Fruit fly (Drosophila melanogaster) whole organism, embryonic: ENCODE results near the gene MtnC.

Experiments
- Atf3 ChIP-seq: fragments of 200-800 bp; sonication (Bioruptor generic); optimal IDR thresholded peaks from 3 replicates; lab custom pipeline; 2016; ENCODE audit warnings: missing biosample characterization, missing genetic modification characterization
- CG1024 ChIP-seq: fragments of 200-800 bp; sonication (Bioruptor generic); IDR thresholded peaks from 2 replicates; pipeline ENCODE4 v1.3.6; 2022; ENCODE audit warnings: missing biosample characterization, missing genetic modification characterization
- CG10321 ChIP-seq: fragments of 200-800 bp; sonication (Bioruptor generic); IDR thresholded peaks from 2 replicates; pipeline ENCODE4 v1.3.6; 2022; ENCODE audit warnings: missing biosample characterization, missing genetic modification characterization
- CG11696 ChIP-seq: fragments of 200-800 bp; sonication (Bioruptor generic); IDR thresholded peaks from 2 replicates; pipeline ENCODE4 v1.3.6; 2022; ENCODE audit warnings: missing biosample characterization, missing genetic modification characterization
- CG15011 ChIP-seq: fragments of 200-800 bp; sonication (Bioruptor generic); optimal IDR thresholded peaks from 3 replicates; lab custom pipeline; 2018; ENCODE audit warnings: missing biosample characterization, mild to moderate bottlenecking, missing genetic modification characterization
- CG1529 ChIP-seq: fragments of 200-800 bp; sonication (Bioruptor generic); optimal IDR thresholded peaks from 3 replicates; lab custom pipeline; 2018; ENCODE audit warnings: missing biosample characterization, missing genetic modification characterization
- CG1647 ChIP-seq: fragments of 200-800 bp; sonication (Bioruptor generic); optimal IDR thresholded peaks from 3 replicates; lab custom pipeline; 2016; ENCODE audit warnings: missing biosample characterization, missing genetic modification characterization
- CG17328 ChIP-seq: fragments of 200-800 bp; sonication (Bioruptor generic); IDR thresholded peaks from 2 replicates; pipeline ENCODE4 v1.3.6; 2022; ENCODE audit warnings: missing biosample characterization, missing genetic modification characterization
- CG17361 ChIP-seq: fragments of 200-800 bp; sonication (Bioruptor generic); IDR thresholded peaks from 3 replicates; pipeline ENCODE4 v1.3.6; 2022; ENCODE audit warnings: missing biosample characterization, missing genetic modification characterization
- CG18476 ChIP-seq: fragments of 200-800 bp; sonication (Bioruptor generic); optimal IDR thresholded peaks from 2 replicates; lab custom pipeline; 2016; ENCODE audit warnings: missing biosample characterization, mild to moderate bottlenecking, missing genetic modification characterization
- CG32767 ChIP-seq: fragments of 200-800 bp; sonication (Bioruptor generic); IDR thresholded peaks from 2 replicates; pipeline ENCODE4 v1.3.6; 2022; ENCODE audit warnings: missing biosample characterization, missing genetic modification characterization
- CG33213 ChIP-seq: fragments of 200-800 bp; sonication (Bioruptor generic); optimal IDR thresholded peaks from 3 replicates; lab custom pipeline; 2016; ENCODE audit warnings: missing biosample characterization, missing genetic modification characterization
- CG7372 ChIP-seq: fragments of 200-800 bp; sonication (Bioruptor generic); IDR thresholded peaks from 2 replicates; pipeline ENCODE4 v1.3.6; 2022; ENCODE audit warnings: missing biosample characterization, missing genetic modification characterization
- CG8089 ChIP-seq: fragments of 200-800 bp; sonication (Bioruptor generic); optimal IDR thresholded peaks from 3 replicates; lab custom pipeline; 2016; ENCODE audit warnings: missing biosample characterization, missing genetic modification characterization
- CG8388 ChIP-seq: fragments of 200-800 bp; sonication (Bioruptor generic); optimal IDR thresholded peaks from 2 replicates; lab custom pipeline; 2019; ENCODE audit warnings: missing biosample characterization, mild to moderate bottlenecking, missing genetic modification characterization, moderate library complexity
- CG9437 ChIP-seq: fragments of 200-800 bp; sonication (Bioruptor generic); optimal IDR thresholded peaks from 2 replicates; lab custom pipeline; 2018; ENCODE audit warnings: missing biosample characterization, mild to moderate bottlenecking, missing genetic modification characterization
- CG9797 ChIP-seq: fragments of 200-800 bp; sonication (Bioruptor generic); optimal IDR thresholded peaks from 3 replicates; lab custom pipeline; 2018; ENCODE audit warnings: missing biosample characterization, mild to moderate bottlenecking, missing genetic modification characterization
- Dll ChIP-seq: fragments of 200-800 bp; sonication (Bioruptor generic); IDR thresholded peaks from 4 replicates; pipeline ENCODE4 v1.3.6; 2022; ENCODE audit warnings: missing biosample characterization, missing genetic modification characterization; ENCODE audit not compliant: partially characterized antibody
- Doc3 ChIP-seq: fragments of 200-800 bp; sonication (Bioruptor generic); IDR thresholded peaks from 3 replicates; pipeline ENCODE4 v1.3.6; 2022; ENCODE audit warnings: missing biosample characterization, missing genetic modification characterization; ENCODE audit not compliant: partially characterized antibody
- Dp ChIP-seq: fragments of 200-800 bp; sonication (Bioruptor generic); optimal IDR thresholded peaks from 2 replicates; lab custom pipeline; 2018; ENCODE audit warnings: missing biosample characterization, mild to moderate bottlenecking, missing genetic modification characterization, moderate library complexity
- Ets97D ChIP-seq: fragments of 200-800 bp; sonication (Bioruptor generic); optimal IDR thresholded peaks from 3 replicates; lab custom pipeline; 2016; ENCODE audit warnings: missing biosample characterization, missing genetic modification characterization
- MESR4 ChIP-seq: fragments of 200-800 bp; sonication (Bioruptor generic); optimal IDR thresholded peaks from 2 replicates; lab custom pipeline; 2018; ENCODE audit warnings: missing biosample characterization, mild to moderate bottlenecking, missing genetic modification characterization, moderate library complexity
- Meics ChIP-seq: fragments of 200-800 bp; sonication (Bioruptor generic); optimal IDR thresholded peaks from 2 replicates; lab custom pipeline; 2017; ENCODE audit warnings: missing biosample characterization, mild to moderate bottlenecking, missing genetic modification characterization
- Mrtf ChIP-seq: fragments of 200-800 bp; sonication (Bioruptor generic); IDR thresholded peaks from 3 replicates; pipeline ENCODE4 v1.3.6; 2022; ENCODE audit warnings: missing biosample characterization, missing genetic modification characterization
- Opbp ChIP-seq: fragments of 200-800 bp; sonication (Bioruptor generic); IDR thresholded peaks from 3 replicates; pipeline ENCODE4 v1.3.6; 2022; ENCODE audit warnings: missing biosample characterization, missing genetic modification characterization; ENCODE audit not compliant: partially characterized antibody
- Ptx1 ChIP-seq: fragments of 200-800 bp; sonication (Bioruptor generic); IDR thresholded peaks from 2 replicates; pipeline ENCODE4 v1.3.6; 2022; ENCODE audit warnings: missing biosample characterization, missing genetic modification characterization
- Scr ChIP-seq: fragments of 200-800 bp; sonication (Bioruptor generic); IDR thresholded peaks from 2 replicates; pipeline ENCODE4 v1.3.6; 2022; ENCODE audit warnings: missing biosample characterization, missing genetic modification characterization; ENCODE audit not compliant: partially characterized antibody
- Sry-δ ChIP-seq: fragments of 200-800 bp; sonication (Bioruptor generic); optimal IDR thresholded peaks from 2 replicates; lab custom pipeline; 2016; ENCODE audit warnings: missing biosample characterization, missing genetic modification characterization
- Ssrp ChIP-seq: fragments of 200-800 bp; sonication (Bioruptor generic); optimal IDR thresholded peaks from 2 replicates; lab custom pipeline; 2018; ENCODE audit warnings: missing biosample characterization, mild to moderate bottlenecking, missing genetic modification characterization, moderate library complexity
- ap ChIP-seq: fragments of 200-800 bp; sonication (Bioruptor generic); IDR thresholded peaks from 2 replicates; pipeline ENCODE4 v1.3.6; 2022; ENCODE audit warnings: missing biosample characterization, missing genetic modification characterization
- bab2 ChIP-seq: fragments of 200-800 bp; sonication (Bioruptor generic); optimal IDR thresholded peaks from 2 replicates; lab custom pipeline; 2016; ENCODE audit warnings: missing biosample characterization, missing genetic modification characterization
- bcd ChIP-seq: fragments of 200-800 bp; sonication (Bioruptor generic); optimal IDR thresholded peaks from 2 replicates; lab custom pipeline; 2017; ENCODE audit warnings: missing biosample characterization, mild to moderate bottlenecking, missing genetic modification characterization
- cas ChIP-seq: fragments of 200-800 bp; sonication (Bioruptor generic); IDR thresholded peaks from 2 replicates; pipeline ENCODE4 v1.3.6; 2022; ENCODE audit warnings: missing biosample characterization, missing genetic modification characterization
- crp ChIP-seq, 2 experiments: fragments of 200-800 bp; sonication (Bioruptor generic); optimal IDR thresholded peaks; 2 replicates in 1 of 2; 3 replicates in 1 of 2; lab custom pipeline; 2017; ENCODE audit warnings: missing biosample characterization in 2 of 2, missing genetic modification characterization in 2 of 2, mild to moderate bottlenecking in 1 of 2, moderate library complexity in 1 of 2
- kay ChIP-seq: fragments of 200-800 bp; sonication (Bioruptor generic); optimal IDR thresholded peaks from 2 replicates; lab custom pipeline; 2016; ENCODE audit warnings: missing biosample characterization, missing genetic modification characterization
- knrl ChIP-seq: fragments of 200-800 bp; sonication (Bioruptor generic); IDR thresholded peaks from 3 replicates; pipeline ENCODE4 v1.3.6; 2022; ENCODE audit warnings: missing biosample characterization, missing genetic modification characterization; ENCODE audit not compliant: partially characterized antibody
- lilli ChIP-seq: fragments of 200-800 bp; sonication (Bioruptor generic); optimal IDR thresholded peaks from 3 replicates; lab custom pipeline; 2016; ENCODE audit warnings: missing biosample characterization, missing genetic modification characterization
- lmd ChIP-seq: fragments of 200-800 bp; sonication (Bioruptor generic); IDR thresholded peaks from 2 replicates; pipeline ENCODE4 v1.3.6; 2022; ENCODE audit warnings: missing biosample characterization, missing genetic modification characterization
- lola ChIP-seq, 3 experiments: fragments of >200 bp in 2 of 3; fragments of 200-800 bp in 1 of 3; sonication (Bioruptor generic) in 1 of 3; optimal IDR thresholded peaks; 2 replicates each; lab custom pipeline; 2017 to 2019; ENCODE audit warnings: missing biosample characterization in 3 of 3, missing genetic modification characterization in 3 of 3, mild to moderate bottlenecking in 1 of 3, moderate library complexity in 1 of 3
- lov ChIP-seq, 2 experiments: fragments of 200-800 bp in 1 of 2; fragments of >200 bp in 1 of 2; sonication (Bioruptor generic) in 1 of 2; IDR thresholded peaks in 1 of 2; optimal IDR thresholded peaks in 1 of 2; 2 replicates in 1 of 2; 3 replicates in 1 of 2; pipeline versions ENCODE4 v1.3.6 to Lab custom; 2017 to 2022; ENCODE audit warnings: missing biosample characterization in 1 of 2, missing genetic modification characterization in 1 of 2
- luna ChIP-seq: fragments of 200-800 bp; sonication (Bioruptor generic); optimal IDR thresholded peaks from 2 replicates; lab custom pipeline; 2016; ENCODE audit warnings: missing biosample characterization, missing genetic modification characterization
- odd ChIP-seq: fragments of 200-800 bp; sonication (Bioruptor generic); optimal IDR thresholded peaks from 2 replicates; lab custom pipeline; 2017; ENCODE audit warnings: missing biosample characterization, mild to moderate bottlenecking, missing genetic modification characterization
- pan ChIP-seq, 4 experiments: fragments of >200 bp in 3 of 4; fragments of 200-800 bp in 1 of 4; sonication (Bioruptor generic) in 1 of 4; optimal IDR thresholded peaks in 3 of 4; IDR thresholded peaks in 1 of 4; 2 replicates each; pipeline versions ENCODE4 v1.3.6 to Lab custom; 2017 to 2022; ENCODE audit warnings: missing biosample characterization in 2 of 4, missing genetic modification characterization in 2 of 4, mixed read lengths in 1 of 4
- pho ChIP-seq: fragments of 200-800 bp; sonication (Bioruptor generic); optimal IDR thresholded peaks from 2 replicates; lab custom pipeline; 2016; ENCODE audit warnings: missing biosample characterization, missing genetic modification characterization
- run ChIP-seq: fragments of 200-800 bp; sonication (Bioruptor generic); optimal IDR thresholded peaks from 3 replicates; lab custom pipeline; 2018; ENCODE audit warnings: missing biosample characterization, mild to moderate bottlenecking, missing genetic modification characterization
- scrt ChIP-seq: fragments of 200-800 bp; sonication (Bioruptor generic); optimal IDR thresholded peaks from 2 replicates; lab custom pipeline; 2018; ENCODE audit warnings: missing biosample characterization, mild to moderate bottlenecking, missing genetic modification characterization, moderate library complexity
- sens ChIP-seq: fragments of 200-800 bp; sonication (Bioruptor generic); peaks from one replicate; lab custom pipeline; 2016; ENCODE audit warnings: missing biosample characterization, missing genetic modification characterization
- usp ChIP-seq: fragments of >200 bp; optimal IDR thresholded peaks from 2 replicates; lab custom pipeline; 2017; ENCODE audit warnings: missing biosample characterization, missing genetic modification characterization
- z ChIP-seq: fragments of 200-800 bp; sonication (Bioruptor generic); IDR thresholded peaks from 3 replicates; pipeline ENCODE4 v1.3.6; 2022; ENCODE audit warnings: missing biosample characterization, missing genetic modification characterization
- zfh2 ChIP-seq: fragments of 200-800 bp; sonication (Bioruptor generic); optimal IDR thresholded peaks from 2 replicates; lab custom pipeline; 2016; ENCODE audit warnings: missing biosample characterization, missing genetic modification characterization

MtnC gene

DNA sequence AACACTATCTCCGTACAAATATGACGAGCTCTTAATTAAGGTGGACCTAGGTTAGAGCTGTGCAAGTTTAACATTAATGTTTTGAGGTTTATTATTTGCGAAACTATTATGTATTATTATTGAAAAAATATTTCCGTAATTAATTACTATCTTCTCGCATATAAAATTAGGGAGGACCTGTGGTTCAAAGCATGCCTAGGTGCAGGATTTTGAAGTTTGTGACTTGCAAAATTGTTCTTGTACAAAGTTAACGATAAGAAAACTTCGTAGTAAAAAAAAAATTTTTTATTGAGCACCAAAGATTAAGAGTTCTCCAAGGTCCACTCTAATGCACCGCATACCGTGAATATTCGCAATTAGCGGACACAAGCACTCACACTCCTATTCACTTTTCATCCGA, 47.3 kb upstream of the MtnC start (continued):
- TF ChIP-seq CG32767 (GFP tag; lab: Robert Waterston, UW) (0 out of 2 replicates have a peak, but pooled peaks have one; percentile 32), CG1647 (no peak), Scr (GFP tag; lab: Robert Waterston, UW) (no peak), usp (no peak), ap (no peak), luna (GFP tag; lab: Kevin White, UChicago) (no peak), Ets97D (no peak), CG1529 (GFP tag; lab: Kevin White, UChicago) (no peak), knrl (no peak), lola (GFP tag; optimal IDR thresholded peaks at IDR 0.05; lab: Kevin White, UChicago) (no peak), CG17328 (GFP tag; lab: Robert Waterston, UW) (no peak), CG33213 (GFP tag; lab: Kevin White, UChicago) (peak; percentile 30), Dp (GFP tag; lab: Kevin White, UChicago) (no peak), CG11696 (GFP tag; lab: Robert Waterston, UW) (no peak), CG8089 (no peak), sens (peak; percentile 62), scrt (GFP tag; lab: Kevin White, UChicago) (peak; percentile 34), Ptx1 (GFP tag; lab: Robert Waterston, UW) (peak; percentile 51), CG9437 (GFP tag; lab: Kevin White, UChicago) (no peak), pho (GFP tag; lab: Kevin White, UChicago) (no peak), Meics (peak; percentile 80), pan (optimal IDR thresholded peaks at IDR 0.05; lab: Kevin White, UChicago) (no peak), pan (GFP tag; optimal IDR thresholded peaks at IDR 0.05 in 1 of 2, IDR thresholded peaks at IDR 0.05 in 1 of 2) (peak in 1 of 2 experiments; percentile 51), zfh2 (no peak), bab2 (GFP tag; lab: Kevin White, UChicago) (peak; percentile 15), Opbp (GFP tag; lab: Robert Waterston, UW) (no peak), CG10321 (no peak), CG18476 (GFP tag; lab: Kevin White, UChicago) (peak; percentile 20), bcd (peak; percentile 61), Sry-δ (GFP tag; lab: Kevin White, UChicago) (no peak), CG1024 (no peak), CG17361 (GFP tag; lab: Robert Waterston, UW) (peak; percentile 71), CG9797 (GFP tag; lab: Kevin White, UChicago) (no peak), CG7372 (GFP tag; lab: Robert Waterston, UW) (no peak), Atf3 (no peak), CG15011 (peak; percentile 47), odd (no peak), kay (GFP tag; lab: Kevin White, UChicago) (no peak), MESR4 (GFP tag; lab: Kevin White, UChicago) (no peak), crp (GFP tag; optimal IDR thresholded peaks at IDR 0.05; lab: Kevin White, UChicago) (no peak), cas (GFP tag; lab: Robert Waterston, UW) (no peak), lov (optimal IDR thresholded peaks at IDR 0.05; lab: Kevin White, UChicago) (no peak), lov (GFP tag; IDR thresholded peaks at IDR 0.05; lab: Robert Waterston, UW) (no peak), Dll (GFP tag; lab: Robert Waterston, UW) (no peak), z (GFP tag; lab: Robert Waterston, UW) (no peak), Ssrp (tag; lab: Kevin White, UChicago) (no peak), lmd (GFP tag; lab: Robert Waterston, UW) (peak; percentile 53), lilli (GFP tag; lab: Kevin White, UChicago) (peak; percentile 35), Doc3 (GFP tag; lab: Robert Waterston, UW) (no peak), run (no peak), CG8388 (no peak), Mrtf (GFP tag; lab: Robert Waterston, UW) (0 out of 3 replicates have a peak, but pooled peaks have one; percentile 13)
